Fruit fly (Drosophila melanogaster) whole organism, wandering third instar larva: Measurements from ENCODE around the gene Tfb5.

Experiments used
- CG32264 ChIP-seq: fragments of 200-800 bp; sonication (Bioruptor generic); optimal IDR thresholded peaks from 2 replicates; lab custom pipeline; 2016; ENCODE audit warnings: missing biosample characterization, missing genetic modification characterization
- CG9705 ChIP-seq: fragments of 200-800 bp; sonication (Bioruptor generic); optimal IDR thresholded peaks from 2 replicates; lab custom pipeline; 2018; ENCODE audit warnings: missing biosample characterization, mild to moderate bottlenecking, missing genetic modification characterization
- CrebA ChIP-seq: fragments of 200-800 bp; sonication (Bioruptor generic); optimal IDR thresholded peaks from 2 replicates; lab custom pipeline; 2016; ENCODE audit warnings: missing biosample characterization, mild to moderate bottlenecking, missing genetic modification characterization, borderline replicate concordance
- Dfd ChIP-seq: fragments of >200 bp; optimal IDR thresholded peaks from 2 replicates; lab custom pipeline; 2017; ENCODE audit warnings: missing biosample characterization, missing genetic modification characterization
- Dif ChIP-seq: fragments of 200-275, 200-300 bp; sonication (Bioruptor generic); optimal IDR thresholded peaks from 2 replicates; lab custom pipeline; 2018; ENCODE audit warnings: missing biosample characterization, missing genetic modification characterization; ENCODE audit not compliant: partially characterized antibody
- GATAd ChIP-seq: sonication (Bioruptor generic); optimal IDR thresholded peaks from 2 replicates; lab custom pipeline; 2016; ENCODE audit warnings: missing biosample characterization, missing genetic modification characterization
- HLH106 ChIP-seq: fragments of 200-800 bp; optimal IDR thresholded peaks from 3 replicates; lab custom pipeline; 2019; ENCODE audit warnings: missing biosample characterization, mild to moderate bottlenecking, missing genetic modification characterization, moderate library complexity
- Hnf4 ChIP-seq: fragments of 200-800 bp; sonication (Bioruptor generic); optimal IDR thresholded peaks from 2 replicates; lab custom pipeline; 2016; ENCODE audit warnings: missing biosample characterization, mild to moderate bottlenecking, missing genetic modification characterization
- Hr78 ChIP-seq: fragments of >200 bp; optimal IDR thresholded peaks from 2 replicates; lab custom pipeline; 2017; ENCODE audit warnings: missing biosample characterization, missing genetic modification characterization
- Hr83 ChIP-seq: fragments of 200-300 bp; sonication (Bioruptor generic); optimal IDR thresholded peaks from 2 replicates; lab custom pipeline; 2016; ENCODE audit warnings: missing biosample characterization, mild to moderate bottlenecking, missing genetic modification characterization, moderate library complexity; ENCODE audit not compliant: poor library complexity, severe bottlenecking
- Mio ChIP-seq: sonication (Bioruptor generic); optimal IDR thresholded peaks from 2 replicates; lab custom pipeline; 2016; ENCODE audit warnings: missing biosample characterization, missing genetic modification characterization
- Myc ChIP-seq: fragments of >200 bp; optimal IDR thresholded peaks from 2 replicates; lab custom pipeline; 2017
- N ChIP-seq: fragments of >200 bp; optimal IDR thresholded peaks from 2 replicates; lab custom pipeline; 2018; ENCODE audit warnings: missing biosample characterization, missing external identifiers, missing genetic modification characterization
- OdsH ChIP-seq: fragments of 200-800 bp; sonication (Bioruptor generic); optimal IDR thresholded peaks from 2 replicates; lab custom pipeline; 2016; ENCODE audit warnings: missing biosample characterization, mild to moderate bottlenecking, missing genetic modification characterization
- Rel ChIP-seq, 2 experiments: fragments of 200-800 bp; sonication (Bioruptor generic) in 1 of 2; optimal IDR thresholded peaks; 2 replicates in 1 of 2; 3 replicates in 1 of 2; lab custom pipeline; 2016 to 2019; ENCODE audit warnings: mild to moderate bottlenecking in 2 of 2, missing biosample characterization in 2 of 2, missing genetic modification characterization in 2 of 2, moderate library complexity in 1 of 2
- Sp1 ChIP-seq: fragments of 200-800 bp; sonication (Bioruptor generic); optimal IDR thresholded peaks from 3 replicates; lab custom pipeline; 2019; ENCODE audit warnings: missing biosample characterization, mild to moderate bottlenecking, missing genetic modification characterization, moderate library complexity
- Vsx2 ChIP-seq: fragments of 200-300, 225-300 bp; sonication (Bioruptor generic); optimal IDR thresholded peaks from 2 replicates; lab custom pipeline; 2018; ENCODE audit warnings: missing biosample characterization, missing genetic modification characterization; ENCODE audit not compliant: partially characterized antibody
- br ChIP-seq: fragments of 200-800 bp; sonication (Bioruptor generic); optimal IDR thresholded peaks from 2 replicates; lab custom pipeline; 2016; ENCODE audit warnings: missing biosample characterization, missing genetic modification characterization
- dmrt93B ChIP-seq: fragments of 200-800 bp; sonication (Bioruptor generic); optimal IDR thresholded peaks from 2 replicates; lab custom pipeline; 2018; ENCODE audit warnings: missing biosample characterization, mild to moderate bottlenecking, missing genetic modification characterization
- dsf ChIP-seq: sonication (Bioruptor generic); optimal IDR thresholded peaks from 2 replicates; lab custom pipeline; 2016; ENCODE audit warnings: missing biosample characterization, missing genetic modification characterization, borderline replicate concordance
- h ChIP-seq: fragments of 200-800 bp; sonication (Bioruptor generic); optimal IDR thresholded peaks from 3 replicates; lab custom pipeline; 2016; ENCODE audit warnings: missing biosample characterization, mild to moderate bottlenecking, missing genetic modification characterization
- jim ChIP-seq: fragments of 175-275, 200-325 bp; sonication (Bioruptor generic); optimal IDR thresholded peaks from 2 replicates; lab custom pipeline; 2016; ENCODE audit warnings: missing biosample characterization, mild to moderate bottlenecking, missing genetic modification characterization
- lola ChIP-seq: fragments of >200 bp; optimal IDR thresholded peaks from 2 replicates; lab custom pipeline; 2017; ENCODE audit warnings: missing biosample characterization, missing genetic modification characterization
- pan ChIP-seq: fragments of >200 bp; optimal IDR thresholded peaks from 2 replicates; lab custom pipeline; 2017
- rgr ChIP-seq: fragments of 200-800 bp; sonication (Bioruptor generic); optimal IDR thresholded peaks from 3 replicates; lab custom pipeline; 2016; ENCODE audit warnings: missing biosample characterization, mild to moderate bottlenecking, missing genetic modification characterization
- sage ChIP-seq: fragments of 200-800 bp; sonication (Bioruptor generic); optimal IDR thresholded peaks from 2 replicates; lab custom pipeline; 2016; ENCODE audit warnings: missing biosample characterization, mild to moderate bottlenecking, missing genetic modification characterization
- sv ChIP-seq: fragments of 200-800 bp; sonication (Bioruptor generic); optimal IDR thresholded peaks from 3 replicates; lab custom pipeline; 2016; ENCODE audit warnings: missing biosample characterization, missing genetic modification characterization
- tai ChIP-seq: sonication (Bioruptor generic); optimal IDR thresholded peaks from 2 replicates; lab custom pipeline; 2016; ENCODE audit warnings: missing biosample characterization, missing genetic modification characterization

Tfb5 gene

DNA sequence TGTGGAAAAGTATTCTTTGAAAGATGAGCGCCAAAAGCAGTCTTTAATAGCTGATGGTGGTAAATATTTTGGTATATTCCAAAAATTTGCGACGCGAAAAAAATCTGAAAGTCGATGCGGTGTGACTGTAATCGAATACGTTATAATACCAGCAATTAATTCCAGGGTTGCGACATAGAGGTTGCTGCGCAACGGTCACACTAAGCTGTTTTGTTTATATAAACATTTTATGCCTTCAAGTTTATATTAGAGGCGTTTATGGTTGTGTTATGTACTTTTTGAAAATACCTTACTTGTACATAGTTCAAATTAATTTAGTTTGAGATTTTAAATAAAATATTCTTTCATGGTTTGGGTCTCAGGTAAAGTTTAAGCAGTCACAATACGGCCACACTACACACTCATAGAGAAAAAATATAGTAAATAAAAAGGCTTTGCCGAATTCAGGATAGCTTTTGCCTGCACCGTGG, 39.3 kb downstream of the Tfb5 start, which contains the start of gene CG14043:
TSS of gene CG14043 (plus strand) at position 374 of the 470 bp plus-strand sequence.
- no peak for TF ChIP-seq Rel (GFP tag; optimal IDR thresholded peaks at IDR 0.05; lab: Kevin White, UChicago)
- peak; percentile 51 for TF ChIP-seq Rel (tag; optimal IDR thresholded peaks at IDR 0.05; lab: Kevin White, UChicago)
- peak; percentile 46 for TF ChIP-seq Myc
- TF ChIP-seq HLH106 (tag; lab: Kevin White, UChicago), result peak; percentile 2
- no peak for TF ChIP-seq Hr78
- TF ChIP-seq, all 38 proteins: peak for 3

DNA sequence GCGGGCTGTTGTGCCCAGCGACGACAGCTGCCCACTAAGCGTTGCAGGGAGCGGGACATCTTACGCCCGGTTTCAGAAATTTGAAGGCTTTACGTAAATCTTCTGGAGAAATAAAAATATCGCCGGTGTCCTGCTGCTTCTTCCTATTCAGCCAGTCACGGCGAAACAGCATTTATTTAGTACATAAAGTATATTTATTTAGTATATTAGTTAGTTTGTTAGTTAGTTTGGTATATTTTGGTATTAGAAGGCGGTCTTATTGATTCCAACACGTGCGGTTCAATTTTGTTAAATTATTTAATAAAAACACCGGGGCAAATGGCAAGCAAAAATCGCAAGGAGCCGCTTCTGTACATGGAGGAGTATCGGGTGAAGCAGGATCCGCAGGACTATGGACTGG, 41.9 kb downstream of the Tfb5 start, which contains the start of the genes Scox and Polr1C:
TSS of gene Scox (minus strand) at position 169 of the 400 bp plus-strand sequence.
TSS of gene Polr1C (plus strand) at position 238 of the 400 bp plus-strand sequence.
- TF ChIP-seq Dfd (GFP tag; lab: Kevin White, UChicago) (no peak), Myc (peak; percentile 1)
- TF ChIP-seq, all 38 proteins: peak for 1

DNA sequence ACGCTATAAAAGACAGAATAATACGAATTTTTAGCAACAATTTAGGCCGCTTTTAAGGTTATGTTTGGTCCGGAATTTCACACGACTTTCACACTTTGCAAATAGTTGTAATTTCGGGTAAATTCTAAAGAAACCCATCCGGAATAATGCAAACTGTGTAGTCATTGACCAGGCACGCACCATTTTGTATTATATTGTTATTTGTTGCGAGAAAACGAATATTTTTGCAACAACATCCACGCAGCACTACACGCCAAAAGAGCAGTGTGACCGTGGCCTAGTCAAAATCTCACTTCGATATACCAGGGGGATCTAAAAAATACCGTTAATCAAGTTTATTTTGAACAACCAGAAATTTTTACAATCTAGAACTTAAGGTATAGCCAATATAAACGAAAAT, 43.1 kb downstream of the Tfb5 start, which contains the start of gene eIF3i:
TSS of gene eIF3i (minus strand) at position 265 of the 400 bp plus-strand sequence.
- TF ChIP-seq sage (GFP tag; lab: Kevin White, UChicago), result no peak

DNA sequence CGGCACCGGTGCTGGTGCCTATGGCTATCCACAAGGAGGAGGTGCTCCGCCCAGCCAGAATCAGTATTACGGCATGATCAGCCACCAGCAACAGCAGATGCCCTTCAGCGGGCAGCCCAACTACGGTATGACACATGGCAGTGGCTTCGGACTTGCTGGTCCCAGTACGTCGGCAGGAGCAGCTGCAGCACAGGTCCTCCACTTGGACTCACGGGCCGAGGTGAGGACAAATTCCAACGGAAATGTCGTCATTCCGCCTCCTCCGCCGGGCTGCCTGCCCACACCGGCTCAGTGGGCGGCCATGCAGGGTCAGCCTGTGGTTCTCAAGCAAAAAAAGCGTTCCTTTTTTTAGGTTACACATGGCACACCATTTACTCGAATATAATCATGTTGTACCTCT, 44.7 kb downstream of the Tfb5 start:
- TF ChIP-seq dmrt93B (GFP tag; lab: Kevin White, UChicago), result no peak
- no peak for TF ChIP-seq rgr (GFP tag; lab: Kevin White, UChicago)
- TF ChIP-seq lola (GFP tag; lab: Kevin White, UChicago), result no peak
- TF ChIP-seq dsf (GFP tag; lab: Kevin White, UChicago), result no peak
- no peak for TF ChIP-seq Hr78
- TF ChIP-seq Myc, result no peak
- no peak for TF ChIP-seq tai (GFP tag; lab: Kevin White, UChicago)
- no peak for TF ChIP-seq Vsx2 (GFP tag; lab: Kevin White, UChicago)

DNA sequence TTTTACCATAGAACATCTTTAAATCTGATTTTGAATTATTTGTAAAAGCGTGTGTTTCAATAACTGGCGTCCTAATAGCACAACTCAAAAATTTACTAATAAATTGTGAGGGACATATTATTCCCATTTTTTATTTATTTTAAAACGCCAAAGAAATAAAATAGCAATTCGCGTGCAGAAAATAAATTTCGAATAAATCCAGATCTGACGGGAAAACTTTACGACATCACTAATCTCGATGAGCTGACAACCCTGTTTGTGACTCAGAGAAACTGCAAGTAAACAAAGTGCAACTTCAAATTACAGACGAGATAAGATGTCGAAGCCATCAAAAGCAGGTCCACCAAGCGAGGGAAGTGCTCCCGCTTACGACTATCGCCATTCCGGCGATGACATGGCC, 45.2 kb downstream of the Tfb5 start, which contains the start of gene CG34125:
TSS of gene CG34125 (plus strand) at position 254 of the 400 bp plus-strand sequence.
- TF ChIP-seq dsf (GFP tag; lab: Kevin White, UChicago), result no peak
- peak; percentile 53 for TF ChIP-seq HLH106 (tag; lab: Kevin White, UChicago)
- TF ChIP-seq Hnf4 (GFP tag; lab: Kevin White, UChicago), result no peak
- TF ChIP-seq CG9705 (GFP tag; lab: Kevin White, UChicago), result peak; percentile 24
- no peak for TF ChIP-seq sv (GFP tag; lab: Kevin White, UChicago)
- no peak for TF ChIP-seq Hr78
- peak; percentile 24 for TF ChIP-seq OdsH (GFP tag; lab: Kevin White, UChicago)
- TF ChIP-seq Mio (GFP tag; lab: Kevin White, UChicago), result no peak
- TF ChIP-seq h (GFP tag; lab: Kevin White, UChicago), result no peak
- no peak for TF ChIP-seq CG32264 (GFP tag; lab: Kevin White, UChicago)
- TF ChIP-seq br, result no peak
- TF ChIP-seq sage (GFP tag; lab: Kevin White, UChicago), result no peak
- TF ChIP-seq tai (GFP tag; lab: Kevin White, UChicago), result no peak
- TF ChIP-seq N (GFP tag; lab: Kevin White, UChicago), result no peak
- TF ChIP-seq Hr83 (GFP tag; lab: Kevin White, UChicago), result no peak
- no peak for TF ChIP-seq CrebA (GFP tag; lab: Kevin White, UChicago)
- no peak for TF ChIP-seq pan
- TF ChIP-seq Dif, result no peak
- no peak for TF ChIP-seq Vsx2 (GFP tag; lab: Kevin White, UChicago)
- TF ChIP-seq GATAd (GFP tag; lab: Kevin White, UChicago), result no peak
- peak; percentile 88 for TF ChIP-seq Myc
- TF ChIP-seq rgr (GFP tag; lab: Kevin White, UChicago), result no peak
- TF ChIP-seq jim, result no peak
- TF ChIP-seq Sp1 (GFP tag; lab: Kevin White, UChicago), result no peak
